Fruit fly (Drosophila melanogaster) whole organism, wandering third instar larva: ENCODE data around the gene Nhe2.

Experiments used
- Abd-B ChIP-seq: fragments of >200 bp; optimal IDR thresholded peaks from 2 replicates; lab custom pipeline; 2017; ENCODE audit warnings: missing biosample characterization, missing genetic modification characterization
- CG32264 ChIP-seq: fragments of 200-800 bp; sonication (Bioruptor generic); optimal IDR thresholded peaks from 2 replicates; lab custom pipeline; 2016; ENCODE audit warnings: missing biosample characterization, missing genetic modification characterization
- CG9705 ChIP-seq: fragments of 200-800 bp; sonication (Bioruptor generic); optimal IDR thresholded peaks from 2 replicates; lab custom pipeline; 2018; ENCODE audit warnings: missing biosample characterization, mild to moderate bottlenecking, missing genetic modification characterization
- Hr78 ChIP-seq: fragments of >200 bp; optimal IDR thresholded peaks from 2 replicates; lab custom pipeline; 2017; ENCODE audit warnings: missing biosample characterization, missing genetic modification characterization
- Sp1 ChIP-seq: fragments of 200-800 bp; sonication (Bioruptor generic); optimal IDR thresholded peaks from 3 replicates; lab custom pipeline; 2019; ENCODE audit warnings: missing biosample characterization, mild to moderate bottlenecking, missing genetic modification characterization, moderate library complexity
- brk ChIP-seq: fragments of 200-800 bp; sonication (Bioruptor generic); optimal IDR thresholded peaks from 2 replicates; lab custom pipeline; 2016; ENCODE audit warnings: missing biosample characterization, mild to moderate bottlenecking, missing genetic modification characterization
- dsf ChIP-seq: sonication (Bioruptor generic); optimal IDR thresholded peaks from 2 replicates; lab custom pipeline; 2016; ENCODE audit warnings: missing biosample characterization, missing genetic modification characterization, borderline replicate concordance
- foxo ChIP-seq, 2 experiments: fragments of 200-800 bp; sonication (Bioruptor generic); optimal IDR thresholded peaks; 2 replicates in 1 of 2; 3 replicates in 1 of 2; lab custom pipeline; 2016 to 2017; ENCODE audit warnings: missing biosample characterization in 2 of 2, missing genetic modification characterization in 2 of 2
- fru ChIP-seq: fragments of 200-800 bp; sonication (Bioruptor generic); optimal IDR thresholded peaks from 3 replicates; lab custom pipeline; 2016; ENCODE audit warnings: missing biosample characterization, mild to moderate bottlenecking, missing genetic modification characterization
- h ChIP-seq: fragments of 200-800 bp; sonication (Bioruptor generic); optimal IDR thresholded peaks from 3 replicates; lab custom pipeline; 2016; ENCODE audit warnings: missing biosample characterization, mild to moderate bottlenecking, missing genetic modification characterization
- lola ChIP-seq: fragments of >200 bp; optimal IDR thresholded peaks from 2 replicates; lab custom pipeline; 2017; ENCODE audit warnings: missing biosample characterization, missing genetic modification characterization
- usp ChIP-seq: fragments of >200 bp; optimal IDR thresholded peaks from 2 replicates; lab custom pipeline; 2017; ENCODE audit warnings: missing biosample characterization, missing genetic modification characterization

- TF ChIP-seq dsf (GFP tag; lab: Kevin White, UChicago), result no peak
- no peak for TF ChIP-seq Hr78 (GFP tag; lab: Kevin White, UChicago)
- TF ChIP-seq CG9705 (GFP tag; lab: Kevin White, UChicago), result no peak
- TF ChIP-seq Sp1 (GFP tag; lab: Kevin White, UChicago), result no peak
- TF ChIP-seq lola (GFP tag; lab: Kevin White, UChicago), result no peak
- no peak for TF ChIP-seq brk
- no peak for TF ChIP-seq foxo (GFP tag; optimal IDR thresholded peaks at IDR 0.05; lab: Kevin White, UChicago)
- TF ChIP-seq usp, result no peak
- no peak for TF ChIP-seq Abd-B (GFP tag; lab: Kevin White, UChicago)
- no peak for TF ChIP-seq h
- TF ChIP-seq fru (GFP tag; lab: Kevin White, UChicago), result no peak
- no peak for TF ChIP-seq CG32264 (GFP tag; lab: Kevin White, UChicago)
Measured at dm6 chr2L:21072389-21072788, 32.0 kb upstream of the Nhe2 start.
